Worm (Caenorhabditis elegans) whole organism, L2 larva: ENCODE data around the gene F14E5.2.
A peak's percentile ranks its signal among the peaks of the same experiment; 100 is the strongest.

Experiments
- C34F6.9 ChIP-seq: fragments of 150-350 bp; optimal IDR thresholded peaks from 2 replicates; lab custom pipeline; 2014; ENCODE audit warnings: missing biosample characterization, missing genetic modification characterization
- ZK546.5 ChIP-seq: sonication (generic microtip); optimal IDR thresholded peaks from 2 replicates; lab custom pipeline; 2017; ENCODE audit warnings: missing biosample characterization, missing genetic modification characterization
- alr-1 ChIP-seq: fragments of 150-350 bp; optimal IDR thresholded peaks from 2 replicates; lab custom pipeline; 2014; ENCODE audit warnings: missing biosample characterization, missing genetic modification characterization
- ceh-16 ChIP-seq: fragments of 150-350 bp; optimal IDR thresholded peaks from 2 replicates; lab custom pipeline; 2014; ENCODE audit warnings: missing biosample characterization, missing genetic modification characterization
- ceh-82 ChIP-seq: fragments of 150-350 bp; optimal IDR thresholded peaks from 2 replicates; lab custom pipeline; 2014; ENCODE audit warnings: missing biosample characterization, missing genetic modification characterization
- crh-2 ChIP-seq: sonication (generic microtip); optimal IDR thresholded peaks from 2 replicates; lab custom pipeline; 2017; ENCODE audit warnings: missing biosample characterization, missing genetic modification characterization
- dmd-4 ChIP-seq: sonication (generic microtip); optimal IDR thresholded peaks from 2 replicates; lab custom pipeline; 2017; ENCODE audit warnings: missing biosample characterization, missing genetic modification characterization
- elt-1 ChIP-seq: fragments of 150-350 bp; optimal IDR thresholded peaks from 2 replicates; lab custom pipeline; 2014; ENCODE audit warnings: missing biosample characterization, missing genetic modification characterization
- elt-3 ChIP-seq: sonication (generic microtip); optimal IDR thresholded peaks from 2 replicates; lab custom pipeline; 2017; ENCODE audit warnings: missing biosample characterization, missing genetic modification characterization
- fos-1 ChIP-seq: fragments of 150-350 bp; optimal IDR thresholded peaks from 2 replicates; lab custom pipeline; 2014; ENCODE audit warnings: missing biosample characterization, missing genetic modification characterization
- gmeb-1 ChIP-seq: fragments of 150-350 bp; optimal IDR thresholded peaks from 2 replicates; lab custom pipeline; 2014; ENCODE audit warnings: missing biosample characterization, missing genetic modification characterization
- lin-11 ChIP-seq: fragments of 150-350 bp; sonication (generic microtip); optimal IDR thresholded peaks from 2 replicates; lab custom pipeline; 2014; ENCODE audit warnings: missing biosample characterization, missing genetic modification characterization, inconsistent platforms, mixed read lengths
- lin-13 ChIP-seq: fragments of 150-350 bp; optimal IDR thresholded peaks from 2 replicates; lab custom pipeline; 2014; ENCODE audit warnings: missing biosample characterization, missing genetic modification reagents, missing genetic modification characterization
- mab-5 ChIP-seq: fragments of 150-350 bp; optimal IDR thresholded peaks from 2 replicates; lab custom pipeline; 2014; ENCODE audit warnings: missing biosample characterization, missing genetic modification characterization
- mdl-1 ChIP-seq, 2 experiments: fragments of 150-350 bp in 1 of 2; sonication (generic microtip) in 1 of 2; optimal IDR thresholded peaks; 2 replicates each; lab custom pipeline; 2017; ENCODE audit warnings: missing biosample characterization in 2 of 2, missing genetic modification characterization in 2 of 2
- nhr-10 ChIP-seq: sonication (generic microtip); optimal IDR thresholded peaks from 2 replicates; lab custom pipeline; 2017; ENCODE audit warnings: missing biosample characterization, missing genetic modification characterization
- nhr-11 ChIP-seq: fragments of 150-350 bp; optimal IDR thresholded peaks from 2 replicates; lab custom pipeline; 2014; ENCODE audit warnings: missing biosample characterization, missing genetic modification characterization
- nhr-12 ChIP-seq: fragments of 150-350 bp; optimal IDR thresholded peaks from 2 replicates; lab custom pipeline; 2014; ENCODE audit warnings: missing biosample characterization, missing genetic modification characterization
- nhr-129 ChIP-seq: fragments of 150-350 bp; optimal IDR thresholded peaks from 2 replicates; lab custom pipeline; 2014; ENCODE audit warnings: missing biosample characterization, missing genetic modification characterization
- nhr-21 ChIP-seq: fragments of 150-350 bp; optimal IDR thresholded peaks from 2 replicates; lab custom pipeline; 2014; ENCODE audit warnings: missing biosample characterization, missing genetic modification characterization
- nhr-25 ChIP-seq: fragments of 150-350 bp; sonication (generic microtip); optimal IDR thresholded peaks from 3 replicates; lab custom pipeline; 2014; ENCODE audit warnings: missing biosample characterization, missing genetic modification characterization
- nhr-6 ChIP-seq: fragments of 150-350 bp; optimal IDR thresholded peaks from 2 replicates; lab custom pipeline; 2014; ENCODE audit warnings: missing biosample characterization, missing genetic modification characterization
- nhr-77 ChIP-seq: fragments of 150-350 bp; optimal IDR thresholded peaks from 2 replicates; lab custom pipeline; 2014; ENCODE audit warnings: missing biosample characterization, missing genetic modification characterization
- skn-1 ChIP-seq: sonication (generic microtip); optimal IDR thresholded peaks from 2 replicates; lab custom pipeline; 2017; ENCODE audit warnings: missing biosample characterization, missing genetic modification characterization
- sma-3 ChIP-seq: sonication (generic microtip); optimal IDR thresholded peaks from 2 replicates; lab custom pipeline; 2016; ENCODE audit warnings: missing genetic modification reagents, missing genetic modification characterization, missing compliant biosample characterization
- sma-9 ChIP-seq, 2 experiments: fragments of 150-350 bp in 1 of 2; sonication (generic microtip) in 1 of 2; optimal IDR thresholded peaks; 2 replicates each; lab custom pipeline; 2014 to 2016; ENCODE audit warnings: missing genetic modification characterization in 2 of 2, mild to moderate bottlenecking in 1 of 2, missing biosample characterization in 1 of 2, missing compliant biosample characterization in 1 of 2, missing genetic modification reagents in 1 of 2, moderate library complexity in 1 of 2
- unc-39 ChIP-seq: fragments of 150-350 bp; optimal IDR thresholded peaks from 2 replicates; lab custom pipeline; 2014; ENCODE audit warnings: missing biosample characterization, missing genetic modification characterization
- unc-55 ChIP-seq: fragments of 150-350 bp; sonication (generic microtip); optimal IDR thresholded peaks from 3 replicates; lab custom pipeline; 2014; ENCODE audit warnings: missing biosample characterization, missing genetic modification reagents, missing genetic modification characterization
- unc-62 ChIP-seq: fragments of 150-350 bp; optimal IDR thresholded peaks from 2 replicates; lab custom pipeline; 2014; ENCODE audit warnings: missing biosample characterization, missing genetic modification reagents, missing genetic modification characterization
- zag-1 ChIP-seq: fragments of 150-350 bp; optimal IDR thresholded peaks from 2 replicates; lab custom pipeline; 2014; ENCODE audit warnings: missing biosample characterization, missing genetic modification characterization
- ztf-1 ChIP-seq: fragments of 200-800 bp; sonication (Bioruptor generic); conservative IDR thresholded peaks from 2 replicates; pipeline ENCODE4 v1.3.6; 2022; ENCODE audit warnings: missing genetic modification characterization, missing compliant biosample characterization
- ztf-11 ChIP-seq: sonication (generic microtip); optimal IDR thresholded peaks from 2 replicates; lab custom pipeline; 2017; ENCODE audit warnings: missing biosample characterization, missing genetic modification characterization

F14E5.2 gene

ce11 chrII:8456681-8457389, 28.2 kb upstream of the F14E5.2 start:
- TF ChIP-seq nhr-77 (tag; lab: Kevin White, UChicago), result no peak
- no peak for TF ChIP-seq lin-11
- TF ChIP-seq elt-1 (tag; lab: Kevin White, UChicago), result no peak
- TF ChIP-seq zag-1 (tag; lab: Kevin White, UChicago), result no peak
- no peak for TF ChIP-seq unc-55 (GFP tag; lab: Kevin White, UChicago)
- no peak for TF ChIP-seq crh-2 (tag; lab: Kevin White, UChicago)
- no peak for TF ChIP-seq unc-62 (GFP tag; lab: Kevin White, UChicago)
- TF ChIP-seq ztf-1 (GFP tag; lab: Robert Waterston, UW), result no peak

- no peak for TF ChIP-seq nhr-25 (tag; lab: Kevin White, UChicago)
- no peak for TF ChIP-seq sma-3 (GFP tag; lab: Kevin White, UChicago)
- no peak for TF ChIP-seq mab-5 (tag; lab: Kevin White, UChicago)
- no peak for TF ChIP-seq ZK546.5 (tag; lab: Kevin White, UChicago)
- no peak for TF ChIP-seq alr-1 (tag; lab: Kevin White, UChicago)
- no peak for TF ChIP-seq sma-9 (GFP tag; optimal IDR thresholded peaks at IDR 0.05; lab: Kevin White, UChicago)
- TF ChIP-seq sma-9 (tag; optimal IDR thresholded peaks at IDR 0.05; lab: Kevin White, UChicago), result no peak
- no peak for TF ChIP-seq nhr-10 (tag; lab: Kevin White, UChicago)
- no peak for TF ChIP-seq nhr-11
- no peak for TF ChIP-seq skn-1 (tag; lab: Kevin White, UChicago)
- TF ChIP-seq elt-3 (tag; lab: Kevin White, UChicago), result no peak
- no peak for TF ChIP-seq mdl-1 (tag; optimal IDR thresholded peaks at IDR 0.05; lab: Kevin White, UChicago)
- TF ChIP-seq elt-1 (tag; lab: Kevin White, UChicago), result no peak
- TF ChIP-seq lin-13 (GFP tag; lab: Kevin White, UChicago), result no peak
- TF ChIP-seq ztf-11 (tag; lab: Kevin White, UChicago), result no peak
- TF ChIP-seq gmeb-1, result no peak
- no peak for TF ChIP-seq nhr-6
- no peak for TF ChIP-seq unc-62 (GFP tag; lab: Kevin White, UChicago)
- TF ChIP-seq dmd-4 (tag; lab: Kevin White, UChicago), result no peak
- no peak for TF ChIP-seq nhr-77 (tag; lab: Kevin White, UChicago)
- TF ChIP-seq nhr-12 (tag; lab: Kevin White, UChicago), result no peak
These were observed 27.4 kb upstream of the F14E5.2 start, which contains the start of gene F22B5.6 for ce11 chrII:8456094-8456493. F22B5.6 (minus strand) TSS chrII:8456194.

ce11 chrII:8454513-8454912, 25.9 kb upstream of the F14E5.2 start, which contains the start of gene F22B5.5:
F22B5.5 (minus strand) TSS chrII:8454613.
- TF ChIP-seq nhr-12 (tag; lab: Kevin White, UChicago), result no peak
- TF ChIP-seq, all 48 proteins: peak for 0

- peak; percentile 18 for TF ChIP-seq nhr-129
- no peak for TF ChIP-seq nhr-11
- TF ChIP-seq C34F6.9, result peak; percentile 23
- TF ChIP-seq unc-39 (tag; lab: Kevin White, UChicago), result no peak
- TF ChIP-seq gmeb-1, result no peak
- peak; percentile 6 for TF ChIP-seq zag-1 (tag; lab: Kevin White, UChicago)
- no peak for TF ChIP-seq ztf-1 (GFP tag; lab: Robert Waterston, UW)
These were observed 22.8 kb upstream of the F14E5.2 start for ce11 chrII:8451425-8451824.

ce11 chrII:8450750-8451149, 22.1 kb upstream of the F14E5.2 start:
- TF ChIP-seq C34F6.9 (peak; percentile 19), nhr-21 (tag; lab: Kevin White, UChicago) (no peak), nhr-129 (peak; percentile 67), gmeb-1 (no peak), sma-9 (GFP tag; optimal IDR thresholded peaks at IDR 0.05; lab: Kevin White, UChicago) (peak; percentile 21), sma-9 (tag; optimal IDR thresholded peaks at IDR 0.05; lab: Kevin White, UChicago) (no peak), ceh-16 (tag; lab: Kevin White, UChicago) (no peak)

- TF ChIP-seq lin-11 (no peak), fos-1 (tag; lab: Kevin White, UChicago) (peak; percentile 27), nhr-21 (tag; lab: Kevin White, UChicago) (no peak), ceh-82 (tag; lab: Kevin White, UChicago) (no peak)
- TF ChIP-seq, all 48 proteins: peak for 1
These were observed 21.0 kb upstream of the F14E5.2 start, which contains the start of gene F22B5.4 for ce11 chrII:8449660-8450118. F22B5.4 (plus strand) TSS chrII:8449710.
